Worm (Caenorhabditis elegans) whole organism, mixed stage, embryonic: ENCODE results near the gene Y49E10.30.
A peak's percentile ranks its signal among the peaks of the same experiment; 100 is the strongest.

Source experiments
- M03D4.4 ChIP-seq: sonication (generic microtip); optimal IDR thresholded peaks from 2 replicates; lab custom pipeline; 2017; ENCODE audit warnings: mild to moderate bottlenecking, missing genetic modification characterization, missing compliant biosample characterization
- bed-3 ChIP-seq: fragments of 200-800 bp; sonication (Bioruptor generic); optimal IDR thresholded peaks from 3 replicates; lab custom pipeline; 2018; ENCODE audit warnings: mild to moderate bottlenecking, missing genetic modification characterization, moderate library complexity, missing compliant biosample characterization
- blmp-1 ChIP-seq: fragments of 150-350 bp; optimal IDR thresholded peaks from 2 replicates; lab custom pipeline; 2014; ENCODE audit warnings: missing biosample characterization, missing genetic modification characterization
- ceh-39 ChIP-seq: fragments of 150-350 bp; optimal IDR thresholded peaks from 2 replicates; lab custom pipeline; 2014; ENCODE audit warnings: missing biosample characterization, missing genetic modification characterization
- ceh-83 ChIP-seq: fragments of 200-800 bp; sonication (Bioruptor generic); optimal IDR thresholded peaks from 2 replicates; lab custom pipeline; 2018; ENCODE audit warnings: mild to moderate bottlenecking, missing genetic modification characterization, missing compliant biosample characterization
- ces-1 ChIP-seq: fragments of 150-350 bp; optimal IDR thresholded peaks from 2 replicates; lab custom pipeline; 2014; ENCODE audit warnings: missing biosample characterization, missing genetic modification reagents, missing genetic modification characterization
- cnd-1 ChIP-seq: fragments of 200-800 bp; sonication (Bioruptor generic); optimal IDR thresholded peaks from 2 replicates; lab custom pipeline; 2018; ENCODE audit warnings: mild to moderate bottlenecking, missing genetic modification characterization, missing compliant biosample characterization
- drap-1 ChIP-seq: fragments of 200-800 bp; sonication (Bioruptor generic); optimal IDR thresholded peaks from 3 replicates; lab custom pipeline; 2018; ENCODE audit warnings: mild to moderate bottlenecking, missing genetic modification characterization, missing compliant biosample characterization
- elt-1 ChIP-seq: sonication (generic microtip); optimal IDR thresholded peaks from 2 replicates; lab custom pipeline; 2017; ENCODE audit warnings: missing genetic modification characterization, mild to moderate bottlenecking, missing compliant biosample characterization, antibody characterized with exemption, moderate library complexity, borderline replicate concordance; ENCODE audit not compliant: insufficient read depth
- flh-1 ChIP-seq: fragments of 200-800 bp; sonication (Bioruptor generic); optimal IDR thresholded peaks from 2 replicates; lab custom pipeline; 2018; ENCODE audit warnings: mild to moderate bottlenecking, missing genetic modification characterization, moderate library complexity, missing compliant biosample characterization
- hlh-1 ChIP-seq: fragments of 150-350 bp; optimal IDR thresholded peaks from 2 replicates; lab custom pipeline; 2014; ENCODE audit warnings: missing biosample characterization, missing genetic modification reagents, missing genetic modification characterization
- lin-13 ChIP-seq: fragments of 150-350 bp; optimal IDR thresholded peaks from 2 replicates; lab custom pipeline; 2014; ENCODE audit warnings: missing biosample characterization, missing genetic modification characterization
- lin-32 ChIP-seq: fragments of 200-800 bp; sonication (Bioruptor generic); optimal IDR thresholded peaks from 2 replicates; lab custom pipeline; 2018; ENCODE audit warnings: mild to moderate bottlenecking, missing genetic modification characterization, missing compliant biosample characterization
- lsy-2 ChIP-seq: fragments of 150-350 bp; optimal IDR thresholded peaks from 2 replicates; lab custom pipeline; 2014; ENCODE audit warnings: missing biosample characterization, missing genetic modification characterization
- mab-5 ChIP-seq: fragments of 150-350 bp; optimal IDR thresholded peaks from 2 replicates; lab custom pipeline; 2014; ENCODE audit warnings: missing biosample characterization, missing genetic modification characterization
- mep-1 ChIP-seq: fragments of 150-350 bp; optimal IDR thresholded peaks from 2 replicates; lab custom pipeline; 2017; ENCODE audit warnings: missing biosample characterization, missing genetic modification reagents, missing genetic modification characterization, inconsistent platforms
- mls-2 ChIP-seq: sonication (generic microtip); optimal IDR thresholded peaks from 2 replicates; lab custom pipeline; 2016; ENCODE audit warnings: mild to moderate bottlenecking, missing genetic modification characterization, moderate library complexity, missing compliant biosample characterization
- nhr-12 ChIP-seq: fragments of 150-350 bp; optimal IDR thresholded peaks from 2 replicates; lab custom pipeline; 2014; ENCODE audit warnings: missing biosample characterization, missing genetic modification characterization
- nhr-237 ChIP-seq: fragments of 150-350 bp; optimal IDR thresholded peaks from 2 replicates; lab custom pipeline; 2014; ENCODE audit warnings: missing biosample characterization, missing genetic modification characterization
- nhr-28 ChIP-seq: fragments of 150-350 bp; optimal IDR thresholded peaks from 2 replicates; lab custom pipeline; 2014; ENCODE audit warnings: missing biosample characterization, missing genetic modification characterization
- nhr-76 ChIP-seq: sonication (generic microtip); optimal IDR thresholded peaks from 2 replicates; lab custom pipeline; 2017; ENCODE audit warnings: missing biosample characterization, missing genetic modification characterization
- pha-4 ChIP-seq: fragments of 150-350 bp; optimal IDR thresholded peaks from 2 replicates; lab custom pipeline; 2018; ENCODE audit warnings: missing biosample characterization, missing genetic modification reagents, missing genetic modification characterization
- sem-2 ChIP-seq: fragments of 200-800 bp; sonication (Bioruptor generic); optimal IDR thresholded peaks from 2 replicates; lab custom pipeline; 2018; ENCODE audit warnings: mild to moderate bottlenecking, missing genetic modification characterization, missing compliant biosample characterization
- snpc-4 ChIP-seq: fragments of 150-350 bp; optimal IDR thresholded peaks from 2 replicates; lab custom pipeline; 2014; ENCODE audit warnings: missing biosample characterization, missing genetic modification characterization
- tbx-8 ChIP-seq: fragments of 200-800 bp; sonication (Bioruptor generic); optimal IDR thresholded peaks from 2 replicates; lab custom pipeline; 2018; ENCODE audit warnings: mild to moderate bottlenecking, missing genetic modification characterization, moderate library complexity, missing compliant biosample characterization
- unc-120 ChIP-seq: sonication (generic microtip); optimal IDR thresholded peaks from 2 replicates; lab custom pipeline; 2017; ENCODE audit warnings: missing genetic modification characterization, missing compliant biosample characterization; ENCODE audit not compliant: poor library complexity, severe bottlenecking
- unc-39 ChIP-seq: fragments of 150-350 bp; optimal IDR thresholded peaks from 2 replicates; lab custom pipeline; 2014; ENCODE audit warnings: missing biosample characterization, missing genetic modification characterization
- unc-62 ChIP-seq: fragments of 150-350 bp; optimal IDR thresholded peaks from 2 replicates; lab custom pipeline; 2014; ENCODE audit warnings: missing biosample characterization, missing genetic modification reagents, missing genetic modification characterization
- ztf-11 ChIP-seq: fragments of 150-350 bp; optimal IDR thresholded peaks from 2 replicates; lab custom pipeline; 2014; ENCODE audit warnings: missing biosample characterization, missing genetic modification characterization

Gene Y49E10.30

DNA sequence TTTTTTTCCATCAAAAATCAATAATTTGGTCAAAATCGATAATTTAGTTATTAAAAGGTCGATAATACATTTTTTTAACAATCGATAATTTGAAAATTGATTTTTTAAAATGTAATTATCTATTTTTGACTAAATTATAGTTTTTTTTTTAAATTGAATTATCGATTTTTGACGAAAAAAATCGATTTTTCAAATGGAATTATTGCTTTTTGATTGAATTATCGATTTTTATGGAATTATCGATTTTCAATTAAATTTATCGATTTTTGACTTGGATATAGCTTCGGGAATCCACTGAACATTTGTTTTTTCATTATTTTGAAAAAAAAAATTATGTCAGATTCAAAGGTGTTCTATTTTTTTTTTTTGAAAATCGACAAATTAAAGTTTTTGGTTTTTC lies 23.6 kb downstream of the Y49E10.30 start:
- TF ChIP-seq sem-2 (GFP tag; lab: Kevin White, UChicago): no peak
- peak; percentile 25 for TF ChIP-seq ces-1 (GFP tag; lab: Kevin White, UChicago)
- TF ChIP-seq blmp-1 (tag; lab: Kevin White, UChicago): no peak
- TF ChIP-seq hlh-1 (tag; lab: Kevin White, UChicago): no peak

ce11 chrIII:12411059-12411458 lies 24.4 kb downstream of the Y49E10.30 start:
- TF ChIP-seq sem-2 (GFP tag; lab: Kevin White, UChicago) (no peak), hlh-1 (tag; lab: Kevin White, UChicago) (no peak), drap-1 (GFP tag; lab: Kevin White, UChicago) (no peak), pha-4 (tag; lab: Kevin White, UChicago) (no peak), flh-1 (GFP tag; lab: Kevin White, UChicago) (no peak), ces-1 (GFP tag; lab: Kevin White, UChicago) (no peak), elt-1 (tag; lab: Kevin White, UChicago) (no peak), snpc-4 (tag; lab: Kevin White, UChicago) (no peak)

DNA sequence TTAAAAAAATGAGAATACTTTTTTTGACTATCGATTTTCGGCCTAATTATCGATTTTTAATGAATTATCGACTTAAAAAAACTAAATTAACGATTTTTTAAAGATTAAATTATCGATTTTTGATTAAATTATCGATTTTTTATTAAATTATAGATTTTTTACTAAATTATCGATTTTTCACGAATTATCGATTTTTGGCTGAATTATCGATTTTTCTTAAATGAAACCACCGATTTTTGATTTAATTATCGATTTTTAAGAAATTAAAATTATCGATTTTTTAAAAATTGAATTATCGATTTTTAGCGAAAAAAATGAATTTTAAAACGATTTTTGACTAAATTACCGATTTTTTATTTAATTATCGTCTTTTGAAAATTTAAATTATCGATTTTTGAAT lies 25.0 kb downstream of the Y49E10.30 start:
- TF ChIP-seq blmp-1 (tag; lab: Kevin White, UChicago): no peak
- TF ChIP-seq nhr-12 (tag; lab: Kevin White, UChicago): no peak
- no peak for TF ChIP-seq bed-3 (GFP tag; lab: Kevin White, UChicago)
- TF ChIP-seq ces-1 (GFP tag; lab: Kevin White, UChicago): peak; percentile 48
- TF ChIP-seq ceh-39 (tag; lab: Kevin White, UChicago): no peak
- no peak for TF ChIP-seq unc-62 (GFP tag; lab: Kevin White, UChicago)
- TF ChIP-seq lin-13 (tag; lab: Kevin White, UChicago): no peak

DNA sequence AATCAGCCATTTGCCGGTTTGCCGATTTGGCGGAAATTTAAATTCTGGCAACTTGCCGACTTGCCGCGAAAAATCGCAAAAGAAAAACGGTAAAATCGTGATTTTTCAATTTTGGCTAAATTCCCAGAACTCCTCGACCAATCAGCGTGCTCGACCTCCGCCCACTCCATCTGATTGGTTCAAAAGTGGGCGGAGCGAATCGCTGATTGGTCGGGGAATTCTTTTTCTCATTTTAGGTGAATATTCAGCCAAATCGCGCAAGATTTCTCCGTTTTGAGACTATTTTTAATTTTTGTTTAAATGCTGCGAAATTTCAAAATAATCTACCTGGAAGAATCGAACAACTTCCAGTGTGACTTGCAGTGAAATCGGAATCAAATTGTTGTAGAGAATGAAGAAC lies 27.8 kb downstream of the Y49E10.30 start:
- no peak for TF ChIP-seq nhr-12 (tag; lab: Kevin White, UChicago)
- TF ChIP-seq ceh-39 (tag; lab: Kevin White, UChicago): no peak
- TF ChIP-seq ceh-83 (GFP tag; lab: Kevin White, UChicago): no peak
- no peak for TF ChIP-seq lin-32 (GFP tag; lab: Kevin White, UChicago)
- no peak for TF ChIP-seq lsy-2 (tag; lab: Kevin White, UChicago)
- TF ChIP-seq unc-62 (GFP tag; lab: Kevin White, UChicago): no peak
- no peak for TF ChIP-seq elt-1 (tag; lab: Kevin White, UChicago)
- no peak for TF ChIP-seq unc-39 (tag; lab: Kevin White, UChicago)
- no peak for TF ChIP-seq flh-1 (GFP tag; lab: Kevin White, UChicago)
- no peak for TF ChIP-seq mls-2 (tag; lab: Kevin White, UChicago)
- TF ChIP-seq cnd-1 (tag; lab: Kevin White, UChicago): no peak
- TF ChIP-seq mab-5 (tag; lab: Kevin White, UChicago): no peak

- TF ChIP-seq nhr-12 (tag; lab: Kevin White, UChicago) (no peak), tbx-8 (GFP tag; lab: Kevin White, UChicago) (no peak), nhr-28 (tag; lab: Kevin White, UChicago) (no peak), lin-32 (GFP tag; lab: Kevin White, UChicago) (no peak), blmp-1 (tag; lab: Kevin White, UChicago) (no peak), hlh-1 (tag; lab: Kevin White, UChicago) (no peak), cnd-1 (tag; lab: Kevin White, UChicago) (no peak), snpc-4 (tag; lab: Kevin White, UChicago) (no peak), nhr-237 (tag; lab: Kevin White, UChicago) (no peak)
Observed at ce11 chrIII:12420256-12420655, 33.6 kb downstream of the Y49E10.30 start.

DNA sequence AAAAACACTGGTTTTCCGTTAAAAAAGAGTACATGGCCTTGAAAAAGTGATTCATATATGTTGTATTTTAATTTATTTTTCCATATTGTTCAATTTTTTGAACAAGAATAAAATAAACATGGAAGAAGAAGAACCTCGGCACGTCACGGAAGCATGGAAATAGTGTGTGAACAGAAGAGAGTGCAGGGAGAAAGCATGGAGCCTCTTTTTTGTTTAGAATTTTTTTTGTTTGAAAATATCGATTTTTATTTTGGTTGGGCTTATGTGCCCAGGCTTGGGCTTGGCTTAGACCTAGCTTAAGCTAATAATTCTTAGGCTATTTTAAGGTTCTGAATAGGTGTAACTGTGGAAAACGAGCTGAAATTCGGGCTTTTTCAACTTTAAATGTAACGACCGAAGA lies 35.0 kb downstream of the Y49E10.30 start, which contains the start of gene tat-1:
Gene tat-1 (minus strand): TSS at position 11 of the 400 bp plus-strand sequence.
- TF ChIP-seq bed-3 (GFP tag; lab: Kevin White, UChicago) (no peak), mab-5 (tag; lab: Kevin White, UChicago) (no peak), M03D4.4 (tag; lab: Kevin White, UChicago) (no peak), unc-39 (tag; lab: Kevin White, UChicago) (no peak), sem-2 (GFP tag; lab: Kevin White, UChicago) (no peak), nhr-12 (tag; lab: Kevin White, UChicago) (no peak), lsy-2 (tag; lab: Kevin White, UChicago) (no peak), cnd-1 (tag; lab: Kevin White, UChicago) (no peak), unc-120 (no peak), mep-1 (tag; lab: Kevin White, UChicago) (no peak), lin-13 (tag; lab: Kevin White, UChicago) (no peak), ztf-11 (tag; lab: Kevin White, UChicago) (no peak), pha-4 (tag; lab: Kevin White, UChicago) (no peak), nhr-76 (tag; lab: Kevin White, UChicago) (no peak), nhr-237 (tag; lab: Kevin White, UChicago) (no peak), unc-62 (GFP tag; lab: Kevin White, UChicago) (no peak), hlh-1 (tag; lab: Kevin White, UChicago) (no peak)
